Worm (Caenorhabditis elegans) whole organism, midembryonic: ENCODE measurements around the gene lury-1.
A peak's percentile ranks its signal among the peaks of the same experiment; 100 is the strongest.

Experiments
- T22C8.4 ChIP-seq: fragments of 200-800 bp; sonication (Bioruptor generic); IDR thresholded peaks from 2 replicates; pipeline ENCODE4 v1.3.6; 2022; ENCODE audit warnings: missing genetic modification characterization, missing compliant biosample characterization
- cog-1 ChIP-seq: sonication (generic microtip); optimal IDR thresholded peaks from 2 replicates; lab custom pipeline; 2016; ENCODE audit warnings: missing genetic modification characterization, missing compliant biosample characterization
- flt-1 ChIP-seq: fragments of 200-800 bp; sonication (Bioruptor generic); IDR thresholded peaks from 2 replicates; pipeline ENCODE4 v1.3.6; 2022; ENCODE audit warnings: missing genetic modification characterization, missing compliant biosample characterization
- klf-2 ChIP-seq: fragments of 200-800 bp; sonication (Bioruptor generic); conservative IDR thresholded peaks from 2 replicates; pipeline ENCODE4 v1.3.6; 2022; ENCODE audit warnings: missing genetic modification reagents, missing genetic modification characterization, missing compliant biosample characterization
- med-1 ChIP-seq: sonication (generic microtip); optimal IDR thresholded peaks from 2 replicates; lab custom pipeline; 2017; ENCODE audit warnings: missing genetic modification characterization, mild to moderate bottlenecking, missing compliant biosample characterization, antibody characterized with exemption, missing genetic modification reagents; ENCODE audit not compliant: insufficient read depth
- ref-1 ChIP-seq: fragments of 200-800 bp; sonication (Bioruptor generic); conservative IDR thresholded peaks from 2 replicates; pipeline ENCODE4 v1.3.6; 2022; ENCODE audit warnings: missing genetic modification reagents, missing genetic modification characterization, missing compliant biosample characterization
- tab-1 ChIP-seq: fragments of 200-800 bp; sonication (Bioruptor generic); IDR thresholded peaks from 2 replicates; pipeline ENCODE4 v1.3.6; 2022; ENCODE audit warnings: missing genetic modification characterization, missing compliant biosample characterization
- ztf-23 ChIP-seq: fragments of 200-800 bp; sonication (Bioruptor generic); IDR thresholded peaks from 2 replicates; pipeline ENCODE4 v1.3.6; 2022; ENCODE audit warnings: missing genetic modification reagents, missing genetic modification characterization, missing compliant biosample characterization
- ztf-29 ChIP-seq: fragments of 200-800 bp; sonication (Bioruptor generic); IDR thresholded peaks from 2 replicates; pipeline ENCODE4 v1.3.6; 2022; ENCODE audit warnings: missing genetic modification reagents, missing genetic modification characterization, missing compliant biosample characterization

lury-1 gene

ce11 chrIII:12207574-12207973 lies 21.4 kb downstream of the lury-1 start:
- TF ChIP-seq ref-1 (GFP tag; lab: Robert Waterston, UW): no peak
- no peak for TF ChIP-seq flt-1 (GFP tag; lab: Robert Waterston, UW)

DNA sequence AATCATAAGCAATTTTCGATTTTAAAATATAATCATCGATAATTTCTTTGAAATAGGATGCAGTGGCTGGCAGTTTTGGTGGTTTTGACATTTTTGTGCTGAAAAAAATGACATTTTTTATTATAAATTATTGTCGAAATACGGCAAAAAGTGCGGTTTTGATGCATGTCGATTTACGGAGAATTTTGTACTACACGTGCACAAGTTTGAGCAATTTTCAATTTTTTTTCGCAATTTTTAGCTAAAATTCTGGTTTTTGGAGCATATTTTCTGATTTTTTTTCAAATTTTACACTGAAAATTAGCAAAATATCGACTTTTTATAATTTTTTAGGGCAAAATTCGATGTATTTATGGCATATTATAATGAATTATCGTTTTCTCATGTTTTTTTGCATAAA lies 29.4 kb downstream of the lury-1 start, which contains the start of gene Y75B8A.13:
TSS of gene Y75B8A.13 (minus strand) at position 101 of the 400 bp plus-strand sequence.
- TF ChIP-seq tab-1 (GFP tag; lab: Robert Waterston, UW): no peak
- TF ChIP-seq klf-2: no peak
- TF ChIP-seq flt-1 (GFP tag; lab: Robert Waterston, UW): no peak
- TF ChIP-seq ztf-29 (GFP tag; lab: Robert Waterston, UW): no peak
- TF ChIP-seq T22C8.4: no peak
- no peak for TF ChIP-seq cog-1 (tag; lab: Kevin White, UChicago)
- no peak for TF ChIP-seq ztf-23 (GFP tag; lab: Robert Waterston, UW)
- TF ChIP-seq ref-1 (GFP tag; lab: Robert Waterston, UW): no peak
- TF ChIP-seq med-1 (GFP tag; lab: Kevin White, UChicago): no peak

DNA sequence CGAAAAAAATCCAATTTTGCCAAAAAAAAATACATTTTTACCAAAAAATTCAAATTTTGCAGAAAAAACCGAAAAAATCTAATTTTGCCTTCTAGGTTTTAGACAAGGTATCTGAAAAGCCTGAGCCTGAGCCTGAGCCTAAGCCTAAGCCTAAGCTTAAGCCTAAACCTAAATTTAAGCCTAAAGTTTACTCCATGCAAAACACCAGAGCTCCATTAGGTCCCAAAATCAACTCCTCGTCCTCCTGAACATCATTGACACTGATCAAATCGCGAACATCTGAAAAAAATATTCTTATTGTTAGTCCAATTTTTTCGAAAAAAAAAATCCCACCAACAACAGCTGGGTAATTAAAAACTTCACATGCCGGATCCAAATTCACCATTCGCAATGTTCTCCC lies 31.9 kb downstream of the lury-1 start:
- peak; percentile 66; the same call in 1 of the 2 replicates for TF ChIP-seq ztf-29 (GFP tag; lab: Robert Waterston, UW)
- TF ChIP-seq klf-2: no peak
- no peak for TF ChIP-seq flt-1 (GFP tag; lab: Robert Waterston, UW)

DNA sequence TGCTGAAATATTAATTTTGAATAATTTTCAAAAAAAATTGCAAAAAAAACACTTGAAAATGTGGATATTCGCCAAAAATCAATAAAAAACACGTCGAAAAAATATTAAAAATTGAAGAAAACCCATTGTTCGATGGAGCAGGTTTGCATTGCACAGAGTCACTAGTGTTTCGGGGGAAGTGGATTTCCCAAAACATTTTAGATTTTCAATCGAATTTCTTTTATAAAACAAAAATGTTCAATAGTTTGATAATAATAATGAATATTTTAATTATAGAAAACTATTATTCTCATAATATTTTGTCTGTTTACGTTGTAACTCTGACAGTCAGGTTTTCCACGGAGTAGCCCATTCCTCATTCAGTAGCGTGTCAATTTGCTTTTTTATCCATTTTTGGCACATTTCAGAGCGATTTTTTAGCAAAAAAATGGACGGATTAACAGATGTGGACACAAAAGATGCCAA lies 32.5 kb downstream of the lury-1 start, which contains the start of the genes gex-4 and gphr-1:
TSS of gene gex-4 (minus strand) at position 2 of the 465 bp plus-strand sequence.
TSS of gene gphr-1 (plus strand) at position 415 of the 465 bp plus-strand sequence.
- TF ChIP-seq flt-1 (GFP tag; lab: Robert Waterston, UW): no peak
- peak; percentile 67 for TF ChIP-seq T22C8.4
- TF ChIP-seq ztf-23 (GFP tag; lab: Robert Waterston, UW): 0 out of 2 replicates have a peak, but pooled peaks have one; percentile 41
- TF ChIP-seq ztf-29 (GFP tag; lab: Robert Waterston, UW): no peak
- peak; percentile 26 for TF ChIP-seq cog-1 (tag; lab: Kevin White, UChicago)

ce11 chrIII:12220820-12221219 lies 34.6 kb downstream of the lury-1 start:
- TF ChIP-seq T22C8.4: no peak
- TF ChIP-seq klf-2: no peak
- TF ChIP-seq flt-1 (GFP tag; lab: Robert Waterston, UW): no peak
- no peak for TF ChIP-seq med-1 (GFP tag; lab: Kevin White, UChicago)
- no peak for TF ChIP-seq ztf-23 (GFP tag; lab: Robert Waterston, UW)
- no peak for TF ChIP-seq ztf-29 (GFP tag; lab: Robert Waterston, UW)
- TF ChIP-seq tab-1 (GFP tag; lab: Robert Waterston, UW): no peak
- TF ChIP-seq ref-1 (GFP tag; lab: Robert Waterston, UW): no peak
- no peak for TF ChIP-seq cog-1 (tag; lab: Kevin White, UChicago)

ce11 chrIII:12221452-12221851 lies 35.2 kb downstream of the lury-1 start:
- TF ChIP-seq ztf-23 (GFP tag; lab: Robert Waterston, UW): no peak
- TF ChIP-seq ref-1 (GFP tag; lab: Robert Waterston, UW): no peak
- no peak for TF ChIP-seq klf-2
- TF ChIP-seq T22C8.4: no peak
- TF ChIP-seq med-1 (GFP tag; lab: Kevin White, UChicago): no peak
- TF ChIP-seq tab-1 (GFP tag; lab: Robert Waterston, UW): no peak
- no peak for TF ChIP-seq ztf-29 (GFP tag; lab: Robert Waterston, UW)
- no peak for TF ChIP-seq flt-1 (GFP tag; lab: Robert Waterston, UW)
- no peak for TF ChIP-seq cog-1 (tag; lab: Kevin White, UChicago)

DNA sequence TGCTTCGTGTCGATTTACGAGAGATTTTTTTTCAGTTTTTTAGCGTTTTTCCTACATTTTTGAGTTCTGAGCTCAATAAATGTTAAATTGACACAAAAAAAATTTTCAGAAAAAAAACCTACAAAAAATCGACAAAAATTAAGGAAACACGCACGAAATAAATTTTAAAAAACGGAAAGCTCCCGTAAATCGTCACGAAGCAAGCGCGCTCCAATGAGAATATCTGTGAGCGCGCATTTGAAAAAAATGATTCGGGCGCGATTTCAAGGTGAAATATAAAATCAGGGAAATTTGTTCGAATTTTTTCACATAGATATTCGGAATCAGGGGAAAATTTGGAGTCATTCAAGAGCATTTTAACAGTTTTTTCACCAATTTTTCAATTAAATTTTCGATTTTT lies 37.0 kb downstream of the lury-1 start:
- TF ChIP-seq klf-2: no peak
- no peak for TF ChIP-seq ztf-23 (GFP tag; lab: Robert Waterston, UW)
- TF ChIP-seq tab-1 (GFP tag; lab: Robert Waterston, UW): no peak
- TF ChIP-seq cog-1 (tag; lab: Kevin White, UChicago): no peak
- TF ChIP-seq T22C8.4: no peak
- no peak for TF ChIP-seq ztf-29 (GFP tag; lab: Robert Waterston, UW)
- TF ChIP-seq flt-1 (GFP tag; lab: Robert Waterston, UW): no peak

- TF ChIP-seq ref-1 (GFP tag; lab: Robert Waterston, UW) (no peak), tab-1 (GFP tag; lab: Robert Waterston, UW) (no peak), cog-1 (tag; lab: Kevin White, UChicago) (no peak)
Measured at ce11 chrIII:12225234-12225633, 39.0 kb downstream of the lury-1 start, which contains the start of gene gmn-1. Gene gmn-1, minus strand, starts transcription at chrIII:12225331.

DNA sequence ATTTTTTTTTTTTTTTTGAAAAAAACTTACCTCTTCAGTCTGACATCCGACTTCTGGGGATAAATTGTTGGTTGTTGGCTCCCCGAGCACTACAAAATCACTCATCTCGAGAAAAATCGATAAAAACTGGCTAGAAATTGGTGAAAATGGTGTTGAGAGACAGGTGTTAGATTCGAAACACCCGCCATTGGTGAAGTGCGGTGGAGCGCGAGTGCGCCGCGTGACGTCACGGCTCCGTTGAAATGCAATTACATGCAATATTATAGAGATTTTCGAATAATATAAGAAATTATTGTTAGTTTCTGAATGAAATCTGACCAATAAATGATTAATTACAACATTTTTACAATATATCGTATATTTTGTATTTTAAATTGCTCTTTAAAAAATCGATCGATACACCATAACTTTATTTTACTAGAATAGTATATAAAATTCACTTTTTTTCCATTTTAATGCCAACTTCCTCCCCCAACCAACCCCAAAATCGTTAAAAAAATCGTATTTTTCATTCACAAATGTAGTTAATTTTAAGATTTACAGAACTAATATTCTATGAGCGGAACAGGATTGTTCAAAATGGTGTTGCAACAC lies 40.0 kb downstream of the lury-1 start, which contains the start of the genes Y75B8A.18 and Y75B8A.19:
TSS of gene Y75B8A.18 (minus strand) at position 142 of the 594 bp plus-strand sequence.
TSS of gene Y75B8A.19 (plus strand) at position 544 of the 594 bp plus-strand sequence.
- no peak for TF ChIP-seq tab-1 (GFP tag; lab: Robert Waterston, UW)
- TF ChIP-seq klf-2: no peak
- no peak for TF ChIP-seq flt-1 (GFP tag; lab: Robert Waterston, UW)
- TF ChIP-seq med-1 (GFP tag; lab: Kevin White, UChicago): no peak
- TF ChIP-seq T22C8.4: no peak
- TF ChIP-seq cog-1 (tag; lab: Kevin White, UChicago): no peak
- no peak for TF ChIP-seq ref-1 (GFP tag; lab: Robert Waterston, UW)
- TF ChIP-seq ztf-23 (GFP tag; lab: Robert Waterston, UW): no peak
- TF ChIP-seq ztf-29 (GFP tag; lab: Robert Waterston, UW): no peak

ce11 chrIII:12227935-12228334 lies 41.7 kb downstream of the lury-1 start:
- TF ChIP-seq klf-2 (no peak), ztf-29 (GFP tag; lab: Robert Waterston, UW) (no peak), tab-1 (GFP tag; lab: Robert Waterston, UW) (no peak), ztf-23 (GFP tag; lab: Robert Waterston, UW) (no peak), med-1 (GFP tag; lab: Kevin White, UChicago) (no peak), ref-1 (GFP tag; lab: Robert Waterston, UW) (no peak), flt-1 (GFP tag; lab: Robert Waterston, UW) (no peak), cog-1 (tag; lab: Kevin White, UChicago) (no peak), T22C8.4 (no peak)
